Worm (Caenorhabditis elegans) whole organism, L2 larva: ENCODE measurements around the gene M04G7.1.

Source experiments
- aly-2 ChIP-seq: fragments of 150-350 bp; optimal IDR thresholded peaks from 2 replicates; lab custom pipeline; 2014; ENCODE audit warnings: missing biosample characterization, missing genetic modification characterization
- mab-5 ChIP-seq: fragments of 150-350 bp; optimal IDR thresholded peaks from 2 replicates; lab custom pipeline; 2014; ENCODE audit warnings: missing biosample characterization, missing genetic modification characterization
- nhr-237 ChIP-seq: fragments of 150-350 bp; optimal IDR thresholded peaks from 2 replicates; lab custom pipeline; 2014; ENCODE audit warnings: missing biosample characterization, missing genetic modification characterization

DNA sequence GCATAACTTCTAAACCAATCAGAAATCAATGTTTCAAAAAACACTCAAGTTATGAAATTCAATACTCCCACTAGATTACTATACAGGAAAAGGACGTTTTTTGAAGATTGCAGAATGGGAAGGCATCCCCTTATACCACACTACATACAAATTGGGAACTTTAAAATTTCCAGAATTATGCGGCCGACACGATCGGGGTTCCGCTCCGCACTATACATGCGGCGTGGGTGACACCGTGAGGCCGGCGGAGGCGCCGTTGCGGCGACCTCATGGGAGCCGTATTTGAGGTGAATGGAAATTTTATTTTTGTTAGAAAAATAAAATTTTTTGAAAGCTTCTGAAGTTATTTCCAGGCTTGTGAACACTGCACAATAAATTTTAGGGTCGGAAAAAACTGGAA, 12.7 kb downstream of the M04G7.1 start:
- TF ChIP-seq mab-5 (tag; lab: Kevin White, UChicago) (no peak), nhr-237 (no peak), aly-2 (tag; lab: Kevin White, UChicago) (no peak)
